Worm (Caenorhabditis elegans) whole organism, L1 larva: ENCODE measurements around the gene F28F9.3.

Experiments used
- C16A3.4 ChIP-seq: fragments of 150-350 bp; optimal IDR thresholded peaks from 2 replicates; lab custom pipeline; 2014; ENCODE audit warnings: missing biosample characterization, missing genetic modification characterization
- C34B4.2 ChIP-seq: sonication (generic microtip); optimal IDR thresholded peaks from 2 replicates; lab custom pipeline; 2017; ENCODE audit warnings: mild to moderate bottlenecking, missing genetic modification characterization, missing compliant biosample characterization
- aly-2 ChIP-seq: fragments of 150-350 bp; optimal IDR thresholded peaks from 2 replicates; lab custom pipeline; 2014; ENCODE audit warnings: missing biosample characterization, missing genetic modification characterization
- ama-1 ChIP-seq: fragments of 150-350 bp; optimal IDR thresholded peaks from 2 replicates; lab custom pipeline; 2014
- ceh-63 ChIP-seq: fragments of 200-800 bp; sonication (Bioruptor generic); optimal IDR thresholded peaks from 2 replicates; lab custom pipeline; 2018; ENCODE audit warnings: mild to moderate bottlenecking, missing genetic modification characterization, missing compliant biosample characterization
- ces-1 ChIP-seq: fragments of 150-350 bp; optimal IDR thresholded peaks from 2 replicates; lab custom pipeline; 2014; ENCODE audit warnings: missing biosample characterization, missing genetic modification reagents, missing genetic modification characterization
- dsc-1 ChIP-seq: sonication (generic microtip); optimal IDR thresholded peaks from 2 replicates; lab custom pipeline; 2016; ENCODE audit warnings: mild to moderate bottlenecking, missing genetic modification characterization, missing compliant biosample characterization
- efl-1 ChIP-seq, 4 experiments: fragments of 150-350 bp; optimal IDR thresholded peaks in 3 of 4; peaks in 1 of 4; 1 replicate in 1 of 4; 2 replicates in 3 of 4; lab custom pipeline; 2014; ENCODE audit warnings: missing biosample characterization in 2 of 4, missing genetic modification characterization in 2 of 4, missing genetic modification reagents in 2 of 4
- efl-3 ChIP-seq: fragments of 200-800 bp; sonication (Bioruptor generic); optimal IDR thresholded peaks from 2 replicates; lab custom pipeline; 2018; ENCODE audit warnings: mild to moderate bottlenecking, missing genetic modification characterization, missing compliant biosample characterization
- egl-27 ChIP-seq, 2 experiments: fragments of 150-350 bp in 1 of 2; sonication (generic microtip); optimal IDR thresholded peaks; 3 replicates each; lab custom pipeline; 2017 to 2018; ENCODE audit warnings: missing biosample characterization in 2 of 2, missing genetic modification characterization in 2 of 2, missing genetic modification reagents in 2 of 2
- elt-3 ChIP-seq, 6 experiments: fragments of 150-350 bp in 1 of 6; sonication (generic microtip); optimal IDR thresholded peaks; 2 replicates each; lab custom pipeline; 2017 to 2018; ENCODE audit warnings: missing biosample characterization in 6 of 6, missing genetic modification characterization in 6 of 6, inconsistent platforms in 1 of 6
- ets-5 ChIP-seq: fragments of 200-800 bp; sonication (Bioruptor generic); IDR thresholded peaks from 2 replicates; pipeline ENCODE4 v1.3.6; 2022; ENCODE audit warnings: missing genetic modification characterization, missing compliant biosample characterization
- fkh-8 ChIP-seq: sonication (generic microtip); optimal IDR thresholded peaks from 2 replicates; lab custom pipeline; 2016; ENCODE audit warnings: mild to moderate bottlenecking, missing genetic modification characterization, missing compliant biosample characterization
- hlh-17 ChIP-seq: fragments of 200-800 bp; sonication (Bioruptor generic); optimal IDR thresholded peaks from 2 replicates; lab custom pipeline; 2018; ENCODE audit warnings: missing genetic modification characterization, mild to moderate bottlenecking, missing compliant biosample characterization, moderate library complexity, borderline replicate concordance
- hlh-4 ChIP-seq: sonication (generic microtip); optimal IDR thresholded peaks from 2 replicates; lab custom pipeline; 2016; ENCODE audit warnings: mild to moderate bottlenecking, missing genetic modification characterization, missing compliant biosample characterization
- hpl-2 ChIP-seq: fragments of 150-350 bp; optimal IDR thresholded peaks from 2 replicates; lab custom pipeline; 2014; ENCODE audit warnings: missing biosample characterization, missing genetic modification reagents, missing genetic modification characterization
- jun-1 ChIP-seq: fragments of 150-350 bp; optimal IDR thresholded peaks from 2 replicates; lab custom pipeline; 2014; ENCODE audit warnings: missing biosample characterization, missing genetic modification reagents, missing genetic modification characterization
- lin-13 ChIP-seq: fragments of 150-350 bp; optimal IDR thresholded peaks from 2 replicates; lab custom pipeline; 2014; ENCODE audit warnings: missing biosample characterization, missing genetic modification reagents, missing genetic modification characterization
- lin-14 ChIP-seq: fragments of 200-800 bp; sonication (Bioruptor generic); optimal IDR thresholded peaks from 2 replicates; lab custom pipeline; 2018; ENCODE audit warnings: mild to moderate bottlenecking, missing genetic modification characterization, moderate library complexity, missing compliant biosample characterization
- lin-39 ChIP-seq: fragments of 150-350 bp; optimal IDR thresholded peaks from 2 replicates; lab custom pipeline; 2014; ENCODE audit warnings: missing biosample characterization, missing genetic modification reagents, missing genetic modification characterization
- mab-9 ChIP-seq: fragments of 200-800 bp; sonication (Bioruptor generic); IDR thresholded peaks from 2 replicates; pipeline ENCODE4 v1.3.6; 2022; ENCODE audit warnings: missing genetic modification reagents, missing genetic modification characterization, missing compliant biosample characterization
- mdl-1 ChIP-seq, 2 experiments: fragments of 150-350 bp; optimal IDR thresholded peaks; 2 replicates each; lab custom pipeline; 2014 to 2017; ENCODE audit warnings: missing biosample characterization in 2 of 2, missing genetic modification characterization in 2 of 2, inconsistent platforms in 1 of 2
- mep-1 ChIP-seq: fragments of 150-350 bp; optimal IDR thresholded peaks from 2 replicates; lab custom pipeline; 2014; ENCODE audit warnings: missing biosample characterization, missing genetic modification characterization
- nhr-19 ChIP-seq: fragments of 200-800 bp; sonication (Bioruptor generic); conservative IDR thresholded peaks from 2 replicates; pipeline ENCODE4 v1.3.6; 2022; ENCODE audit warnings: missing genetic modification characterization, missing compliant biosample characterization
- nhr-20 ChIP-seq: sonication (generic microtip); optimal IDR thresholded peaks from 2 replicates; lab custom pipeline; 2016; ENCODE audit warnings: mild to moderate bottlenecking, missing genetic modification characterization, missing compliant biosample characterization
- nhr-28 ChIP-seq: fragments of 150-350 bp; optimal IDR thresholded peaks from 2 replicates; lab custom pipeline; 2014; ENCODE audit warnings: missing biosample characterization, missing genetic modification characterization
- nhr-47 ChIP-seq: sonication (generic microtip); optimal IDR thresholded peaks from 2 replicates; lab custom pipeline; 2016; ENCODE audit warnings: mild to moderate bottlenecking, missing genetic modification characterization, moderate library complexity, missing compliant biosample characterization
- nhr-71 ChIP-seq: sonication (generic microtip); optimal IDR thresholded peaks from 2 replicates; lab custom pipeline; 2016; ENCODE audit warnings: mild to moderate bottlenecking, missing genetic modification characterization, moderate library complexity, missing compliant biosample characterization
- nhr-77 ChIP-seq: fragments of 150-350 bp; optimal IDR thresholded peaks from 2 replicates; lab custom pipeline; 2014; ENCODE audit warnings: missing biosample characterization, missing genetic modification characterization
- nhr-85 ChIP-seq: sonication (generic microtip); peaks from one replicate; lab custom pipeline; 2016; ENCODE audit warnings: missing genetic modification characterization, inconsistent platforms, missing compliant biosample characterization
- pax-3 ChIP-seq: fragments of 200-800 bp; sonication (Bioruptor generic); optimal IDR thresholded peaks from 2 replicates; lab custom pipeline; 2018; ENCODE audit warnings: mild to moderate bottlenecking, missing genetic modification characterization, moderate library complexity, missing compliant biosample characterization
- rnt-1 ChIP-seq: sonication (generic microtip); optimal IDR thresholded peaks from 2 replicates; lab custom pipeline; 2016; ENCODE audit warnings: mild to moderate bottlenecking, missing genetic modification characterization, moderate library complexity, missing compliant biosample characterization
- snpc-4 ChIP-seq: fragments of 150-350 bp; optimal IDR thresholded peaks from 2 replicates; lab custom pipeline; 2014; ENCODE audit warnings: missing biosample characterization, missing genetic modification characterization
- sox-4 ChIP-seq: sonication (generic microtip); optimal IDR thresholded peaks from 2 replicates; lab custom pipeline; 2016; ENCODE audit warnings: missing genetic modification characterization, missing compliant biosample characterization
- sup-37 ChIP-seq: fragments of 200-800 bp; sonication (Bioruptor generic); optimal IDR thresholded peaks from 2 replicates; lab custom pipeline; 2018; ENCODE audit warnings: mild to moderate bottlenecking, missing genetic modification characterization, missing compliant biosample characterization
- unc-98 ChIP-seq: fragments of 200-800 bp; sonication (Bioruptor generic); IDR thresholded peaks from 2 replicates; pipeline ENCODE4 v1.3.6; 2022; ENCODE audit warnings: missing genetic modification characterization, missing compliant biosample characterization
- vab-15 ChIP-seq: sonication (generic microtip); optimal IDR thresholded peaks from 2 replicates; lab custom pipeline; 2017; ENCODE audit warnings: missing genotype, mild to moderate bottlenecking, missing genetic modification characterization, missing compliant biosample characterization
- zag-1 ChIP-seq: fragments of 150-350 bp; optimal IDR thresholded peaks from 2 replicates; lab custom pipeline; 2014; ENCODE audit warnings: missing biosample characterization, missing genetic modification characterization
- zip-4 ChIP-seq: fragments of 200-800 bp; sonication (Bioruptor generic); optimal IDR thresholded peaks from 2 replicates; lab custom pipeline; 2018; ENCODE audit warnings: mild to moderate bottlenecking, missing genetic modification characterization, moderate library complexity, missing compliant biosample characterization
- ztf-11 ChIP-seq, 2 experiments: sonication (generic microtip); optimal IDR thresholded peaks; 2 replicates each; lab custom pipeline; 2016 to 2017; ENCODE audit warnings: missing genetic modification characterization in 2 of 2, missing biosample characterization in 1 of 2, missing compliant biosample characterization in 1 of 2

The F28F9.3 gene

ce11 chrIV:3832040-3832439 lies 5.3 kb downstream of the F28F9.3 start:
- TF ChIP-seq mab-9 (GFP tag; lab: Robert Waterston, UW) = no peak
- no peak for TF ChIP-seq lin-14 (GFP tag; lab: Kevin White, UChicago)
- no peak for TF ChIP-seq elt-3 (tag; optimal IDR thresholded peaks at IDR 0.05; lab: Kevin White, UChicago)
- TF ChIP-seq lin-13 (GFP tag; lab: Kevin White, UChicago) = no peak
- TF ChIP-seq mep-1 (tag; lab: Kevin White, UChicago) = no peak
- no peak for TF ChIP-seq C34B4.2 (tag; lab: Kevin White, UChicago)
- no peak for TF ChIP-seq vab-15
- no peak for TF ChIP-seq hpl-2 (GFP tag; lab: Kevin White, UChicago)
- TF ChIP-seq nhr-71 (tag; lab: Kevin White, UChicago) = peak; percentile 52
- peak; percentile 40 for TF ChIP-seq nhr-47
- no peak for TF ChIP-seq ces-1 (GFP tag; lab: Kevin White, UChicago)
- no peak for TF ChIP-seq sup-37 (GFP tag; lab: Kevin White, UChicago)
- TF ChIP-seq hlh-4 (tag; lab: Kevin White, UChicago) = no peak
- TF ChIP-seq dsc-1 (tag; lab: Kevin White, UChicago) = peak; percentile 58
- no peak for TF ChIP-seq nhr-20 (tag; lab: Kevin White, UChicago)
- TF ChIP-seq hlh-17 (GFP tag; lab: Kevin White, UChicago) = no peak
- no peak for TF ChIP-seq nhr-77 (tag; lab: Kevin White, UChicago)
- no peak for TF ChIP-seq snpc-4 (tag; lab: Kevin White, UChicago)
- TF ChIP-seq lin-39 = no peak
- TF ChIP-seq unc-98 (GFP tag; lab: Robert Waterston, UW) = no peak
- TF ChIP-seq egl-27 (tag; optimal IDR thresholded peaks at IDR 0.05; lab: Kevin White, UChicago) = no peak
- TF ChIP-seq pax-3 (tag; lab: Kevin White, UChicago) = peak; percentile 32
- TF ChIP-seq sox-4 (tag; lab: Kevin White, UChicago) = no peak
- no peak for TF ChIP-seq zag-1
- no peak for TF ChIP-seq zip-4
- no peak for TF ChIP-seq efl-3 (GFP tag; lab: Kevin White, UChicago)
- TF ChIP-seq mdl-1 (tag; optimal IDR thresholded peaks at IDR 0.05; lab: Kevin White, UChicago) = no peak
- TF ChIP-seq ama-1 (lab: Kevin White, UChicago) = no peak
- no peak for TF ChIP-seq rnt-1 (tag; lab: Kevin White, UChicago)
- TF ChIP-seq efl-1 (optimal IDR thresholded peaks at IDR 0.05; lab: Kevin White, UChicago) = no peak
- TF ChIP-seq efl-1 (GFP tag; optimal IDR thresholded peaks at IDR 0.05 in 1 of 2; lab: Kevin White, UChicago) = peak in 1 of 2 experiments; percentile 73
- no peak for TF ChIP-seq ztf-11 (tag; optimal IDR thresholded peaks at IDR 0.05; lab: Kevin White, UChicago)
- no peak for TF ChIP-seq ets-5 (GFP tag; lab: Robert Waterston, UW)
- TF ChIP-seq nhr-85 (tag; lab: Kevin White, UChicago) = no peak
- TF ChIP-seq fkh-8 (tag; lab: Kevin White, UChicago) = peak; percentile 75
- no peak for TF ChIP-seq nhr-28
- TF ChIP-seq, all 84 proteins: peak for 6

ce11 chrIV:3833778-3834177 lies 7.1 kb downstream of the F28F9.3 start:
- TF ChIP-seq nhr-19 (GFP tag; lab: Robert Waterston, UW) (no peak), efl-1 (optimal IDR thresholded peaks at IDR 0.05; lab: Kevin White, UChicago) (no peak), efl-1 (GFP tag; optimal IDR thresholded peaks at IDR 0.05 in 1 of 2; lab: Kevin White, UChicago) (peak in 1 of 2 experiments; percentile 4), aly-2 (no peak), jun-1 (tag; lab: Kevin White, UChicago) (no peak), ceh-63 (no peak), pax-3 (tag; lab: Kevin White, UChicago) (peak; percentile 42), sox-4 (tag; lab: Kevin White, UChicago) (peak; percentile 42), fkh-8 (tag; lab: Kevin White, UChicago) (peak; percentile 24), dsc-1 (tag; lab: Kevin White, UChicago) (peak; percentile 87), sup-37 (GFP tag; lab: Kevin White, UChicago) (no peak), C16A3.4 (tag; lab: Kevin White, UChicago) (no peak)
